Fruit fly (Drosophila melanogaster) whole organism, pupa: ENCODE results near the gene Pp2C1.
A peak's percentile ranks its signal among the peaks of the same experiment; 100 is the strongest.

Source experiments
- CG10348 ChIP-seq: fragments of 200-800 bp; sonication (Bioruptor generic); IDR thresholded peaks from 2 replicates; pipeline ENCODE4 v1.3.6; 2022; ENCODE audit warnings: missing biosample characterization, missing genetic modification characterization
- CG12605 ChIP-seq: fragments of 200-800 bp; sonication (Bioruptor generic); IDR thresholded peaks from 2 replicates; pipeline ENCODE4 v1.3.6; 2022; ENCODE audit warnings: missing biosample characterization, missing genetic modification characterization
- CG13204 ChIP-seq: fragments of 200-800 bp; sonication (Bioruptor generic); optimal IDR thresholded peaks from 2 replicates; lab custom pipeline; 2018; ENCODE audit warnings: missing biosample characterization, mild to moderate bottlenecking, missing genetic modification characterization, moderate library complexity
- CG14655 ChIP-seq: fragments of 200-800 bp; sonication (Bioruptor generic); optimal IDR thresholded peaks from 3 replicates; lab custom pipeline; 2017; ENCODE audit warnings: mild to moderate bottlenecking, missing biosample characterization, missing genetic modification reagents, missing genetic modification characterization
- CG15710 ChIP-seq: fragments of 200-800 bp; sonication (Bioruptor generic); optimal IDR thresholded peaks from 2 replicates; lab custom pipeline; 2018; ENCODE audit warnings: missing biosample characterization, mild to moderate bottlenecking, missing genetic modification characterization, moderate library complexity
- CG17806 ChIP-seq: fragments of 200-800 bp; sonication (Bioruptor generic); optimal IDR thresholded peaks from 2 replicates; lab custom pipeline; 2018; ENCODE audit warnings: missing biosample characterization, mild to moderate bottlenecking, missing genetic modification characterization, moderate library complexity
- CG32121 ChIP-seq: fragments of 200-800 bp; sonication (Bioruptor generic); IDR thresholded peaks from 2 replicates; pipeline ENCODE4 v1.3.6; 2022; ENCODE audit warnings: missing biosample characterization, missing genetic modification characterization
- CG34367 ChIP-seq: fragments of 200-800 bp; sonication (Bioruptor generic); optimal IDR thresholded peaks from 2 replicates; lab custom pipeline; 2018; ENCODE audit warnings: missing biosample characterization, mild to moderate bottlenecking, missing genetic modification characterization
- CG4496 ChIP-seq: fragments of 200-800 bp; sonication (Bioruptor generic); IDR thresholded peaks from 3 replicates; pipeline ENCODE4 v1.3.6; 2022; ENCODE audit warnings: missing biosample characterization, missing genetic modification characterization
- CG8159 ChIP-seq: fragments of 200-800 bp; sonication (Bioruptor generic); optimal IDR thresholded peaks from 3 replicates; lab custom pipeline; 2018; ENCODE audit warnings: missing biosample characterization, mild to moderate bottlenecking, missing genetic modification characterization, moderate library complexity
- CG8301 ChIP-seq: fragments of 200-800 bp; sonication (Bioruptor generic); optimal IDR thresholded peaks from 2 replicates; lab custom pipeline; 2018; ENCODE audit warnings: missing biosample characterization, mild to moderate bottlenecking, missing genetic modification characterization
- D1 ChIP-seq: fragments of 200-800 bp; sonication (Bioruptor generic); optimal IDR thresholded peaks from 2 replicates; lab custom pipeline; 2018; ENCODE audit warnings: missing biosample characterization, mild to moderate bottlenecking, missing genetic modification characterization, moderate library complexity
- EcR ChIP-seq: fragments of 200-800 bp; sonication (Bioruptor generic); optimal IDR thresholded peaks from 3 replicates; lab custom pipeline; 2019; ENCODE audit warnings: missing biosample characterization, missing genetic modification characterization, mild to moderate bottlenecking, moderate library complexity, missing genetic modification reagents
- Ets98B ChIP-seq: fragments of 200-800 bp; sonication (Bioruptor generic); IDR thresholded peaks from 2 replicates; pipeline ENCODE4 v1.3.6; 2022; ENCODE audit warnings: missing biosample characterization, missing genetic modification characterization
- Pif1A ChIP-seq: fragments of 200-800 bp; sonication (Bioruptor generic); optimal IDR thresholded peaks from 3 replicates; lab custom pipeline; 2016; ENCODE audit warnings: missing biosample characterization, missing genetic modification characterization
- Pif1B ChIP-seq: fragments of 200-800 bp; sonication (Bioruptor generic); optimal IDR thresholded peaks from 3 replicates; lab custom pipeline; 2016; ENCODE audit warnings: missing biosample characterization, missing genetic modification characterization
- Snoo ChIP-seq: fragments of 200-800 bp; sonication (Bioruptor generic); optimal IDR thresholded peaks from 3 replicates; lab custom pipeline; 2017; ENCODE audit warnings: missing biosample characterization, mild to moderate bottlenecking, missing genetic modification characterization, inconsistent platforms
- fd96Ca ChIP-seq: fragments of 200-800 bp; sonication (Bioruptor generic); IDR thresholded peaks from 3 replicates; pipeline ENCODE4 v1.3.6; 2022; ENCODE audit warnings: missing biosample characterization, missing genetic modification characterization
- gl ChIP-seq: fragments of 200-800 bp; sonication (Bioruptor generic); optimal IDR thresholded peaks from 2 replicates; lab custom pipeline; 2018; ENCODE audit warnings: missing biosample characterization, mild to moderate bottlenecking, missing genetic modification characterization
- rn ChIP-seq: fragments of 200-800 bp; sonication (Bioruptor generic); IDR thresholded peaks from 2 replicates; pipeline ENCODE4 v1.3.6; 2022; ENCODE audit warnings: missing biosample characterization, missing genetic modification characterization

The Pp2C1 gene

DNA sequence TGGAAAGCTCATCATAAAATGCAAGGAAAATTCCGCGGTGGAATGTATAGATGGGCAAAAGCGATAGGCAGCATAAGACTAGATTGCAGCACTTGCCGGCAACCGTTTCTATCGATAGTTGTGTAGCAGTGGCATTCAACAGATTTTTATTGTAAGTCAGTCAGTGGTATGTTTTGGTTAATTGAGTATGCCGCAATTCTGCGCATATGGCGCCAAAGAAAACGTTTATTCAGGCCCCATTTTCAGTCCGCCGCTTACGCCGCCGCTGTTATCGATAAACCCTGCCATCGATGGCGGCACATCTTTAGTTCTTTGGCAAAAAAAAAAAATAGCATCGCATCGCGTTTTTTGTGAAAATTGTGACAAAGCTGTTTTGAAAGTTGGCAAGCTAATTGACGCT is 37.0 kb downstream of the Pp2C1 start, which contains the start of the genes Cbp80 and Torsin:
Gene Cbp80 (plus strand): TSS at position 265 of the 400 bp plus-strand sequence.
Gene Torsin (minus strand): TSS at position 282 of the 400 bp plus-strand sequence.
- no peak for TF ChIP-seq CG14655 (GFP tag; lab: Kevin White, UChicago)
- TF ChIP-seq CG15710 = no peak
- no peak for TF ChIP-seq Pif1A (GFP tag; lab: Kevin White, UChicago)
- TF ChIP-seq gl (tag; lab: Kevin White, UChicago) = no peak
- TF ChIP-seq CG13204 (GFP tag; lab: Kevin White, UChicago) = no peak
- 0 out of 2 replicates have a peak, but pooled peaks have one; percentile 24 for TF ChIP-seq CG32121
- TF ChIP-seq CG8159 (tag; lab: Kevin White, UChicago) = no peak
- no peak for TF ChIP-seq CG4496 (GFP tag; lab: Robert Waterston, UW)
- TF ChIP-seq CG10348 (GFP tag; lab: Robert Waterston, UW) = no peak
- TF ChIP-seq fd96Ca (GFP tag; lab: Robert Waterston, UW) = 0 out of 3 replicates have a peak, but pooled peaks have one; percentile 23

DNA sequence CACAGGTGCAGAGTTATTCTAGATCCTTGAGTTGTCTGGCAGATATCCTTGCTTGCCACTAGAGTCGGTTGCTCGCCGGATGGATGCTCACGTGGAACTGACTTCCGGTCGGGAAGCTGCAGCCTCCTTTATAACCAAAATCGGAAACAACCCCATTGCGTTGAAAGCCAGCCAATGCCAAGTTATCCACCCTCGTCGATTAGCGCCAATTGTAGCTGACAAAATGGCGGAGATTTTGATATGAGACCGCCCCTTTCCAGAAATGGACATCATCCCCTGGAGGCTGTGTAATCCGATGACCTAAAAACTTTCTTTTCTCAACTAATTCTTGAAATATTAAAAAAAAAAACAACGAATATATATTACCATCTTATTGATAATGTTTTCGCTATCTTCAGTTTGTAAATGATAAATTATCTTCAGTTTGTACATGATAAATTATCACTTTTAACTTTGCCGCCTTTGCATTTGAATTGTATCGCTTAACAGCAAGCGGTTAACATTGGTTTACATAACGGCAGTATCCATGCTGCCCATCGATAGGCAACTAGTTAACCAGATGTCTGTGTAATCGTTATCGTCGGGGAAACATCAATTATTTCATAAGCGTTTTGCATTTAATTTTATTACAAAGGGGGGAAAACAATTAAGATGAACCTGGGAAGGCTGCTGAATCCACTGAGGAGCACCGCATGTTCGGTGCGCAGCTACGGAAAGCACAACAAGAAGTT is 39.2 kb downstream of the Pp2C1 start, which contains the start of the genes HLH4C and mRpL30:
Gene HLH4C (minus strand): TSS at position 99 of the 731 bp plus-strand sequence.
Gene mRpL30 (plus strand): TSS at position 556 of the 731 bp plus-strand sequence.
- no peak for TF ChIP-seq CG12605
- TF ChIP-seq CG14655 (GFP tag; lab: Kevin White, UChicago) = no peak
- no peak for TF ChIP-seq Ets98B (GFP tag; lab: Robert Waterston, UW)

DNA sequence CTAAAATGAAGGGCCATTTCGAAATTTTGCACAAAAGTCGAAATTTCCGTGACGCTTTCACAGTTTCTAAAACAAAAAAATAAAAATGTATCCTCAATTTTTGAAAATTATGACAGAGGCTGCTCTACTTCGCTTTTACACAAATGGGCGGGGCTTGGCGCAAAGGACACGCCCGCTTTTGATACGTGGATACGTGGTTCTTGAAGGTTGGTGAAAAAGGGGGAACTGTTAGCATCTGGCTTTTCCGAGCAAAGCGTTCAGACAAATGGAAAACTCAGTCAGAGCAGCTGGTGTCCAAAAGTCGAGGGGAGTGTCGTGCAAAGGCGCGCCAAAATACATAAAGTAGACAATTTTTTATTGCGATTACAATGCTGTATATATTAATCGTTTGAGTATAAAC is 41.9 kb downstream of the Pp2C1 start, which contains the start of gene CG3062:
Gene CG3062 (minus strand): TSS at position 101 of the 400 bp plus-strand sequence.
- no peak for TF ChIP-seq EcR (GFP tag; lab: Kevin White, UChicago)
- no peak for TF ChIP-seq Pif1B (GFP tag; lab: Kevin White, UChicago)
- no peak for TF ChIP-seq CG10348 (GFP tag; lab: Robert Waterston, UW)
- TF ChIP-seq gl (tag; lab: Kevin White, UChicago) = no peak
- no peak for TF ChIP-seq D1 (tag; lab: Kevin White, UChicago)
- no peak for TF ChIP-seq Snoo (tag; lab: Kevin White, UChicago)
- TF ChIP-seq CG14655 (GFP tag; lab: Kevin White, UChicago) = no peak
- no peak for TF ChIP-seq CG32121
- TF ChIP-seq fd96Ca (GFP tag; lab: Robert Waterston, UW) = no peak
- TF ChIP-seq Ets98B (GFP tag; lab: Robert Waterston, UW) = no peak
- TF ChIP-seq CG4496 (GFP tag; lab: Robert Waterston, UW) = no peak
- no peak for TF ChIP-seq rn (GFP tag; lab: Robert Waterston, UW)
- no peak for TF ChIP-seq CG8301 (tag; lab: Kevin White, UChicago)

DNA sequence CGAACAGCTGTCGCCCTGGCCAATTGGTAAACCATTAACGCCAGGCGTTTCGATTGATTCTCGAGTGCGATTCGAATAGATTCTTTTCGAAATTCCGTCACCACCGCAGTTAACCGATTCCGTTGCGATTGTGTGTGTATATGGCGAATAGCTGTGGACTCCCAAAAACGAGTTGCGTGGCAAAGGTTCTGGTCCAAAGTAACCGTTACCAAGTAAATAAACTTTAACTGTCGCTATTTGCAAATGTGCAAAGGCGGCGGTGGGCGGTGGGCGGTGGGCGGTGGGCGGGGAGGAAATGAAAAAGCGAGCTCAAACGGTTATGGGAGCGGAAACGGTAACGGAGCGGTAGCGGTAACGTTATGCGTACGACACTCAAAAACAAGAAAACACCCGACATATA is 42.8 kb downstream of the Pp2C1 start, which contains the start of gene CG3081:
Gene CG3081 (minus strand): TSS at position 101 of the 400 bp plus-strand sequence.
- TF ChIP-seq CG8301 (tag; lab: Kevin White, UChicago) (no peak), Pif1B (GFP tag; lab: Kevin White, UChicago) (no peak), CG14655 (GFP tag; lab: Kevin White, UChicago) (no peak), EcR (GFP tag; lab: Kevin White, UChicago) (no peak), CG17806 (no peak), Pif1A (GFP tag; lab: Kevin White, UChicago) (no peak), CG12605 (no peak), CG8159 (tag; lab: Kevin White, UChicago) (no peak), rn (GFP tag; lab: Robert Waterston, UW) (no peak), gl (tag; lab: Kevin White, UChicago) (no peak), CG10348 (GFP tag; lab: Robert Waterston, UW) (no peak), fd96Ca (GFP tag; lab: Robert Waterston, UW) (no peak), CG32121 (no peak), Ets98B (GFP tag; lab: Robert Waterston, UW) (no peak), Snoo (tag; lab: Kevin White, UChicago) (no peak), CG34367 (tag; lab: Kevin White, UChicago) (no peak)

DNA sequence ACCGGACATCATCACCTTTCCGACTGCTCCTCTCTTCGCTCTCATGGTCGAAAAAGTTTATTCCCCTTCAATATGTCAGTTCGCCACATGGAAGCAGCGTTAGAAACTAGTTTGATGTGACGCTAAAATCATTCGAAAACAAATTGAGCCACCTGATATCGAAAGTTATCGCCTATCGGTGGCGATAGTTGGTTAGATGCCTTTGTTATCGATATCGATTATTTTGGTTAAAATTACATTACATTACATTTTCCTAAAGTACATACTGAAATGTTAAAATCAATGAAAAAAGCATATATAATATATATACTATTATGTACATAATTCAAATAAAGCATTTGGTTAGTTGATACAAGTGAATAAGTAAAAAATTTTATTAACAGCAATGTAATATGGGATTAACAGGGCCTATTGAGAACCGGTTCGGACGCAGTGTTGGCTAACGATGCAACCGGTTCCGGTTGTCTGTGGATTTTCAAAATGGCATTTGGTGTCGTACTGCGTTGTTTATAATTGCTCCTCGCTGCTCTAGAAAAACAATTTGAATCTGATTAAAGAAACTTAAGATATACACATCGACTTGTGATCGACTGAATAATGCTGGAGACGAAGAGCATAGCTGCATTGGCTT is 50.7 kb downstream of the Pp2C1 start, which contains the start of the genes Alms1a and pon:
Gene Alms1a (minus strand): TSS at position 149 of the 631 bp plus-strand sequence.
Gene pon (plus strand): TSS at position 463 of the 631 bp plus-strand sequence.
- no peak for TF ChIP-seq D1 (tag; lab: Kevin White, UChicago)
- no peak for TF ChIP-seq Pif1A (GFP tag; lab: Kevin White, UChicago)
- TF ChIP-seq, all 21 proteins: peak for 0

DNA sequence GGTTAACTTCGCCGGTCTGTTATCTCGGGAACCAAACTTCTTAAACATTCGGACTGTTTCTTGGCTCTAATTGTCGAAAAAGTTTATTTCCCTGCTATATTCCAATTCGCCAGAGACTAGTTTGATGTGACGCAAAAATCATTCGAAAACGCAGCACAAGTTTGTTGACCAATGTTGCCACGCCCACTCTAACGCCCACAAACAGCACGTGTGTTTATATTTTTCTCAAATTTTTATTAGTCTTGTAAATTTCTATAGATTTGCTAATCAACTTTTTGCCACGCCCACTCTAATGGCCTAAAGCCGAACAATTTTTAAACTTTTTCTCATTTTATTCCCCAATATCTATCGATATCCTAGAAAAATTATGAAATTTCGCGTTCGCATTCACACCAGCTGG is 55.9 kb downstream of the Pp2C1 start, which contains the start of gene Alms1b:
Gene Alms1b (minus strand): TSS at position 101 of the 400 bp plus-strand sequence.
- TF ChIP-seq CG13204 (GFP tag; lab: Kevin White, UChicago) (no peak), Ets98B (GFP tag; lab: Robert Waterston, UW) (no peak)
